Worm (Caenorhabditis elegans) whole organism, L4 larva: ENCODE measurements around the gene mxl-2.

Experiments
- F26F4.8 ChIP-seq: fragments of 200-800 bp; sonication (Bioruptor generic); conservative IDR thresholded peaks from 2 replicates; pipeline ENCODE4 v1.3.6; 2022; ENCODE audit warnings: missing genetic modification characterization, missing compliant biosample characterization
- R02D3.7 ChIP-seq: fragments of 150-350 bp; sonication (generic microtip); optimal IDR thresholded peaks from 3 replicates; lab custom pipeline; 2014; ENCODE audit warnings: missing biosample characterization, missing genetic modification characterization
- Y48G9A.11 ChIP-seq: fragments of 200-800 bp; sonication (Bioruptor generic); IDR thresholded peaks from 2 replicates; pipeline ENCODE4 v1.3.6; 2022; ENCODE audit warnings: missing genetic modification reagents, missing genetic modification characterization, missing compliant biosample characterization
- Y75B8A.6 ChIP-seq: fragments of 200-800 bp; sonication (Bioruptor generic); IDR thresholded peaks from 2 replicates; pipeline ENCODE4 v1.3.6; 2022; ENCODE audit warnings: missing genetic modification reagents, missing genetic modification characterization, missing compliant biosample characterization
- ZK337.2 ChIP-seq: fragments of 200-800 bp; sonication (Bioruptor generic); IDR thresholded peaks from 2 replicates; pipeline ENCODE4 v1.3.6; 2022; ENCODE audit warnings: missing genetic modification reagents, missing genetic modification characterization, missing compliant biosample characterization
- ZK546.5 ChIP-seq, 2 experiments: sonication (generic microtip); optimal IDR thresholded peaks; 2 replicates each; lab custom pipeline; 2017; ENCODE audit warnings: missing biosample characterization in 2 of 2, missing genetic modification characterization in 2 of 2
- aha-1 ChIP-seq: fragments of 150-350 bp; peaks from one replicate; lab custom pipeline; 2014; ENCODE audit warnings: missing biosample characterization, missing genetic modification characterization
- ama-1 ChIP-seq: fragments of 150-350 bp; optimal IDR thresholded peaks from 2 replicates; lab custom pipeline; 2014; ENCODE audit warnings: inconsistent platforms, mixed read lengths
- attf-4 ChIP-seq: sonication (generic microtip); optimal IDR thresholded peaks from 3 replicates; lab custom pipeline; 2017; ENCODE audit warnings: missing biosample characterization, missing genetic modification characterization
- ceh-28 ChIP-seq: fragments of 150-350 bp; optimal IDR thresholded peaks from 2 replicates; lab custom pipeline; 2014; ENCODE audit warnings: missing biosample characterization, missing genetic modification reagents, missing genetic modification characterization
- ceh-62 ChIP-seq: sonication (generic microtip); optimal IDR thresholded peaks from 2 replicates; lab custom pipeline; 2017; ENCODE audit warnings: missing biosample characterization, missing genetic modification characterization
- daf-16 ChIP-seq, 3 experiments: sonication (generic microtip); optimal IDR thresholded peaks; 2 replicates each; lab custom pipeline; 2016 to 2017; ENCODE audit warnings: missing genetic modification characterization in 3 of 3, missing genetic modification reagents in 3 of 3, mild to moderate bottlenecking in 2 of 3, missing compliant biosample characterization in 2 of 3, missing biosample characterization in 1 of 3, moderate library complexity in 1 of 3
- daf-19 ChIP-seq: fragments of 200-800 bp; sonication (Bioruptor generic); conservative IDR thresholded peaks from 2 replicates; pipeline ENCODE4 v1.3.6; 2022; ENCODE audit warnings: missing genetic modification characterization, missing compliant biosample characterization
- dmd-9 ChIP-seq: fragments of 200-800 bp; sonication (Bioruptor generic); IDR thresholded peaks from 2 replicates; pipeline ENCODE4 v1.3.6; 2022; ENCODE audit warnings: missing genetic modification reagents, missing genetic modification characterization, missing compliant biosample characterization
- duxl-1 ChIP-seq: sonication (generic microtip); optimal IDR thresholded peaks from 2 replicates; lab custom pipeline; 2016; ENCODE audit warnings: mild to moderate bottlenecking, missing genetic modification characterization, moderate library complexity, missing compliant biosample characterization; ENCODE audit not compliant: poor library complexity
- hlh-30 ChIP-seq: sonication (generic microtip); optimal IDR thresholded peaks from 2 replicates; lab custom pipeline; 2017; ENCODE audit warnings: antibody characterized with exemption, mild to moderate bottlenecking, missing genetic modification characterization, missing compliant biosample characterization; ENCODE audit not compliant: insufficient read depth
- lin-1 ChIP-seq: fragments of 200-800 bp; sonication (Bioruptor generic); IDR thresholded peaks from 2 replicates; pipeline ENCODE4 v1.3.6; 2022; ENCODE audit warnings: missing genetic modification reagents, missing genetic modification characterization, missing compliant biosample characterization
- lin-13 ChIP-seq: fragments of 150-350 bp; optimal IDR thresholded peaks from 2 replicates; lab custom pipeline; 2014; ENCODE audit warnings: missing biosample characterization, missing genetic modification reagents, missing genetic modification characterization
- lin-29 ChIP-seq: fragments of 200-800 bp; sonication (Bioruptor generic); IDR thresholded peaks from 2 replicates; pipeline ENCODE4 v1.3.6; 2022; ENCODE audit warnings: missing genetic modification reagents, missing genetic modification characterization, missing compliant biosample characterization
- madf-9 ChIP-seq: fragments of 200-800 bp; sonication (Bioruptor generic); conservative IDR thresholded peaks from 2 replicates; pipeline ENCODE4 v1.3.6; 2022; ENCODE audit warnings: missing genetic modification reagents, missing genetic modification characterization, missing compliant biosample characterization
- mdt-29 ChIP-seq: fragments of 200-800 bp; sonication (Bioruptor generic); IDR thresholded peaks from 2 replicates; pipeline ENCODE4 v1.3.6; 2022; ENCODE audit warnings: missing genetic modification reagents, missing genetic modification characterization, missing compliant biosample characterization
- mep-1 ChIP-seq: fragments of 150-350 bp; sonication (generic microtip); optimal IDR thresholded peaks from 3 replicates; lab custom pipeline; 2014; ENCODE audit warnings: missing biosample characterization, missing genetic modification characterization
- mxl-3 ChIP-seq: fragments of 200-800 bp; sonication (Bioruptor generic); optimal IDR thresholded peaks from 2 replicates; lab custom pipeline; 2018; ENCODE audit warnings: mild to moderate bottlenecking, missing genetic modification characterization, missing compliant biosample characterization
- nhr-28 ChIP-seq: fragments of 150-350 bp; optimal IDR thresholded peaks from 2 replicates; lab custom pipeline; 2014; ENCODE audit warnings: missing biosample characterization, missing genetic modification characterization
- nhr-41 ChIP-seq: fragments of 200-800 bp; sonication (Bioruptor generic); IDR thresholded peaks from 2 replicates; pipeline ENCODE4 v1.3.6; 2022; ENCODE audit warnings: missing genetic modification reagents, missing genetic modification characterization, missing compliant biosample characterization
- nhr-42 ChIP-seq: fragments of 200-800 bp; sonication (Bioruptor generic); IDR thresholded peaks from 2 replicates; pipeline ENCODE4 v1.3.6; 2022; ENCODE audit warnings: missing genetic modification characterization, missing compliant biosample characterization
- nhr-48 ChIP-seq: sonication (generic microtip); optimal IDR thresholded peaks from 2 replicates; lab custom pipeline; 2016; ENCODE audit warnings: mild to moderate bottlenecking, missing genetic modification characterization, missing compliant biosample characterization
- nhr-76 ChIP-seq: fragments of 150-350 bp; optimal IDR thresholded peaks from 2 replicates; lab custom pipeline; 2014; ENCODE audit warnings: missing biosample characterization, missing genetic modification characterization
- nhr-77 ChIP-seq: fragments of 150-350 bp; optimal IDR thresholded peaks from 2 replicates; lab custom pipeline; 2014; ENCODE audit warnings: missing biosample characterization, missing genetic modification characterization
- pqm-1 ChIP-seq: sonication (generic microtip); optimal IDR thresholded peaks from 2 replicates; lab custom pipeline; 2017; ENCODE audit warnings: missing biosample characterization, missing genetic modification characterization
- rbr-2 ChIP-seq: sonication (generic microtip); optimal IDR thresholded peaks from 2 replicates; lab custom pipeline; 2016; ENCODE audit warnings: missing genotype, missing genetic modification characterization, missing compliant biosample characterization
- sdz-12 ChIP-seq: fragments of 200-800 bp; sonication (Bioruptor generic); optimal IDR thresholded peaks from 2 replicates; lab custom pipeline; 2018; ENCODE audit warnings: mild to moderate bottlenecking, missing genetic modification characterization, missing compliant biosample characterization
- spr-3 ChIP-seq: fragments of 200-800 bp; sonication (Bioruptor generic); optimal IDR thresholded peaks from 2 replicates; lab custom pipeline; 2018; ENCODE audit warnings: mild to moderate bottlenecking, missing genetic modification characterization, missing compliant biosample characterization
- unc-62 ChIP-seq, 3 experiments: fragments of 150-350 bp in 1 of 3; sonication (generic microtip); optimal IDR thresholded peaks in 2 of 3; peaks in 1 of 3; 1 replicate in 1 of 3; 2 replicates in 2 of 3; lab custom pipeline; 2014 to 2017; ENCODE audit warnings: missing biosample characterization in 3 of 3, missing genetic modification characterization in 3 of 3, missing genetic modification reagents in 3 of 3, missing genotype in 1 of 3
- zag-1 ChIP-seq: fragments of 150-350 bp; optimal IDR thresholded peaks from 2 replicates; lab custom pipeline; 2014; ENCODE audit warnings: missing biosample characterization, missing genetic modification characterization
- zfp-3 ChIP-seq: fragments of 200-800 bp; sonication (Bioruptor generic); conservative IDR thresholded peaks from 2 replicates; pipeline ENCODE4 v1.3.6; 2022; ENCODE audit warnings: missing genetic modification reagents, missing genetic modification characterization, missing compliant biosample characterization
- zip-11 ChIP-seq: fragments of 200-800 bp; sonication (Bioruptor generic); IDR thresholded peaks from 2 replicates; pipeline ENCODE4 v1.3.6; 2022; ENCODE audit warnings: missing genetic modification characterization, missing compliant biosample characterization
- zip-2 ChIP-seq: fragments of 150-350 bp; optimal IDR thresholded peaks from 2 replicates; lab custom pipeline; 2014; ENCODE audit warnings: missing biosample characterization, missing genetic modification characterization
- ztf-11 ChIP-seq: fragments of 150-350 bp; optimal IDR thresholded peaks from 2 replicates; lab custom pipeline; 2014; ENCODE audit warnings: missing biosample characterization, missing genetic modification characterization

mxl-2 gene

ce11 chrIII:209695-210091, 21.8 kb upstream of the mxl-2 start, which contains the start of gene klp-20:
Gene klp-20, plus strand, starts transcription at chrIII:209992.
- TF ChIP-seq nhr-28 (tag; lab: Kevin White, UChicago) (no peak), daf-16 (GFP tag; optimal IDR thresholded peaks at IDR 0.05; lab: Kevin White, UChicago) (no peak), daf-16 (tag; optimal IDR thresholded peaks at IDR 0.05; lab: Kevin White, UChicago) (no peak), zag-1 (tag; lab: Kevin White, UChicago) (no peak), nhr-42 (GFP tag; lab: Robert Waterston, UW) (no peak), ztf-11 (tag; lab: Kevin White, UChicago) (no peak), Y75B8A.6 (no peak), nhr-77 (tag; lab: Kevin White, UChicago) (no peak), zip-11 (no peak), ZK546.5 (tag; optimal IDR thresholded peaks at IDR 0.05; lab: Kevin White, UChicago) (no peak), nhr-41 (GFP tag; lab: Robert Waterston, UW) (no peak), lin-29 (GFP tag; lab: Robert Waterston, UW) (no peak), ceh-62 (no peak), duxl-1 (tag; lab: Kevin White, UChicago) (no peak), daf-19 (GFP tag; lab: Robert Waterston, UW) (no peak), nhr-76 (tag; lab: Kevin White, UChicago) (no peak), spr-3 (GFP tag; lab: Kevin White, UChicago) (no peak), ZK337.2 (GFP tag; lab: Robert Waterston, UW) (no peak), attf-4 (no peak), sdz-12 (no peak)

ce11 chrIII:208793-209694, 21.1 kb upstream of the mxl-2 start:
- TF ChIP-seq pqm-1 (tag; lab: Kevin White, UChicago), result no peak
- TF ChIP-seq aha-1 (tag; lab: Kevin White, UChicago), result peak; percentile 94
- TF ChIP-seq mep-1 (tag; lab: Kevin White, UChicago), result no peak

ce11 chrIII:207023-207422, 19.1 kb upstream of the mxl-2 start, which contains the start of gene W10C4.1:
Gene W10C4.1, minus strand, starts transcription at chrIII:207123.
- no peak for TF ChIP-seq aha-1 (tag; lab: Kevin White, UChicago)
- no peak for TF ChIP-seq ZK546.5 (tag; optimal IDR thresholded peaks at IDR 0.05; lab: Kevin White, UChicago)
- no peak for TF ChIP-seq nhr-48 (tag; lab: Kevin White, UChicago)
- TF ChIP-seq rbr-2 (tag; lab: Kevin White, UChicago), result no peak
- no peak for TF ChIP-seq mdt-29 (GFP tag; lab: Robert Waterston, UW)
- TF ChIP-seq ama-1 (lab: Kevin White, UChicago), result no peak
- no peak for TF ChIP-seq madf-9
- no peak for TF ChIP-seq lin-13
- no peak for TF ChIP-seq Y48G9A.11 (GFP tag; lab: Robert Waterston, UW)

- no peak for TF ChIP-seq lin-1 (GFP tag; lab: Robert Waterston, UW)
- TF ChIP-seq ceh-28, result peak; percentile 98
- peak in 1 of 2 experiments; percentile 53 for TF ChIP-seq unc-62 (GFP tag; optimal IDR thresholded peaks at IDR 0.05 in 1 of 2; lab: Kevin White, UChicago)
- no peak for TF ChIP-seq unc-62 (tag; optimal IDR thresholded peaks at IDR 0.05; lab: Kevin White, UChicago)
- TF ChIP-seq, all 104 proteins: peak for 2
Observed at ce11 chrIII:203953-204352, 16.0 kb upstream of the mxl-2 start.

- TF ChIP-seq zfp-3 (GFP tag; lab: Robert Waterston, UW), result no peak
- TF ChIP-seq R02D3.7 (tag; lab: Kevin White, UChicago), result no peak
- TF ChIP-seq zip-2 (tag; lab: Kevin White, UChicago), result no peak
- no peak for TF ChIP-seq F26F4.8
- no peak for TF ChIP-seq zip-11
- no peak for TF ChIP-seq mxl-3 (GFP tag; lab: Kevin White, UChicago)
- no peak for TF ChIP-seq hlh-30 (tag; lab: Kevin White, UChicago)
- no peak for TF ChIP-seq duxl-1 (tag; lab: Kevin White, UChicago)
- no peak for TF ChIP-seq dmd-9 (GFP tag; lab: Robert Waterston, UW)
Observed at ce11 chrIII:194160-194559, 6.2 kb upstream of the mxl-2 start, which contains the start of gene F40G9.17. Gene F40G9.17, plus strand, starts transcription at chrIII:194460.
